Worm (Caenorhabditis elegans): ENCODE measurements around the gene ceh-33.
A peak's percentile ranks its signal among the peaks of the same experiment; 100 is the strongest.

Gene ceh-33

DNA sequence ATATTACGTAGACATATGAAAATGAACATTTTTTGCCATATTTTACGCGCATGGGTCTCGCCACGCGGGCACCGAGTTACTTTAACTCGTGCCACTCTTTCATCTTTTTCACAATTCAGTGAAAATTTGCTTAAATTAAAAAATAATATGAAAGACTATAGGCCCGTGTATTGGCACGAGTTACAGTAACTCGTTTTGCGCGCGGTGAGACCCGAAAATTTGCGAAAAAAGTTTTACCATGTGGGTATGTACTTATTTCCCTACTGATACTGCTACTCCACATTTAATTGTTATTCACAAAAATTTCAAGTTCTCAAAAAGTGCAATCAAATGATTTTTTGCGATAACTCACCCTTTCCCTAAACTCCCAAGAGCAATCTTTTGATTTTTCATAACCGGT is 26.7 kb downstream of the ceh-33 start:
- TF ChIP-seq eyg-1 (tag; optimal IDR thresholded peaks at IDR 0.05) (no peak), C08G9.2 (tag; optimal IDR thresholded peaks at IDR 0.05) (no peak), K02D7.2 (tag; optimal IDR thresholded peaks at IDR 0.05) (no peak), fkh-10 (GFP tag; optimal IDR thresholded peaks at IDR 0.05) (no peak), C38D4.7 (GFP tag; optimal IDR thresholded peaks at IDR 0.05) (no peak), madf-2 (tag; optimal IDR thresholded peaks at IDR 0.05) (no peak), ceh-19 (GFP tag; optimal IDR thresholded peaks at IDR 0.05) (no peak), ceh-30 (tag; optimal IDR thresholded peaks at IDR 0.05) (no peak), unc-3 (GFP tag; conservative IDR thresholded peaks at IDR 0.05) (no peak), unc-3 (tag; optimal IDR thresholded peaks at IDR 0.05) (no peak), mec-3 (tag; optimal IDR thresholded peaks at IDR 0.05; ENCODE audit: borderline replicate concordance) (no peak), ceh-22 (tag; optimal IDR thresholded peaks at IDR 0.05) (no peak), tbx-2 (tag; optimal IDR thresholded peaks at IDR 0.05) (no peak), elt-2 (tag; optimal IDR thresholded peaks at IDR 0.05) (no peak), T23F11.4 (GFP tag; optimal IDR thresholded peaks at IDR 0.05) (no peak), syd-9 (tag; optimal IDR thresholded peaks at IDR 0.05) (no peak), pha-4 (tag; optimal IDR thresholded peaks at IDR 0.05) (no peak), ceh-31 (tag; optimal IDR thresholded peaks at IDR 0.05) (no peak), pax-1 (tag; optimal IDR thresholded peaks at IDR 0.05) (no peak)

DNA sequence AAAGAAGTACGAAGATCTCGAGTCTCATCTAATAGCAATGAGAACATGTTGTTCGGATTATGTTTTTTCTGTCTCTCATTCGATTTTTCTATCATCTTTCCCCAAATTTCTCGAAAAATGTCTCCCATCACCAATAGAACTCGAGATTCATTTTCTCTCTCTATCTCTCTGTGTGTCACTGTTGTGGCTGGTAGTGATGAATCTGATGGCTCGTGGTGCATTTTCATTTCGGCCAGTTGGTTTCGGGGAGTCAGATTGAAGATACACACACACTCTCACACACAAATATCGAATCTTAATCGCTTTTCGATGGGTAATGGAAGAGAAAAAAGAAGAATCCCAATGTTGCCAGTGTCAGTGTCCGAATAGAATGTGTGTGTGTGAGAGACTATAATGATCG is 28.5 kb downstream of the ceh-33 start:
- no peak for TF ChIP-seq unc-86 (tag; optimal IDR thresholded peaks at IDR 0.05)
- TF ChIP-seq tbx-2 (tag; optimal IDR thresholded peaks at IDR 0.05) = peak; percentile 4
- TF ChIP-seq unc-55 (GFP tag; optimal IDR thresholded peaks at IDR 0.05) = peak; percentile 59
- no peak for TF ChIP-seq pros-1 (tag; optimal IDR thresholded peaks at IDR 0.05)
- TF ChIP-seq ceh-24 (tag; optimal IDR thresholded peaks at IDR 0.05) = no peak
- no peak for TF ChIP-seq lim-6 (tag; optimal IDR thresholded peaks at IDR 0.05)
- TF ChIP-seq fkh-10 (GFP tag; optimal IDR thresholded peaks at IDR 0.05) = no peak
- peak; percentile 72 for TF ChIP-seq rnt-1 (tag; optimal IDR thresholded peaks at IDR 0.05)
- TF ChIP-seq elt-2 (tag; optimal IDR thresholded peaks at IDR 0.05) = no peak
- peak; percentile 80 for TF ChIP-seq ceh-18 (tag; optimal IDR thresholded peaks at IDR 0.05)

DNA sequence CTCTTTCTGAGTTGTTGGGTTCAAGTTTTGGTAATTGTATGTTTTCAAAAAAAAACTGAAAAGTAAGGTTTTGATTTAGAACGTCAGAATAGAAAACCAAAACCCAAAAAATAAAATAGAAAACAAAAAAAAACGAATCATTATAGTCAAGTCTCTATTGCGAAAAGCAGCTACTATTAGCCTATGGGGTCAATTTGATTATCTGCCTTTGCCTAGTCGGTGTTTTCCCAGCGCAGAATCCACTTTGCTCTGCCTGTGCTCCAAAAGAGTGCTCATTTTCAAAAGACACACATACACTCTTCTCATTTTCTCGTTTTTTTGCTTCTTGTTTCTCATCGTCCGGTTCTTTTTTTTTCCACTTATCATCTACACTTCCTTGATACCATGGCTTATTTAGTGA is 35.8 kb downstream of the ceh-33 start:
- TF ChIP-seq zip-5 (tag; optimal IDR thresholded peaks at IDR 0.05) = no peak
- peak; percentile 66 for TF ChIP-seq unc-42 (tag; optimal IDR thresholded peaks at IDR 0.05)

DNA sequence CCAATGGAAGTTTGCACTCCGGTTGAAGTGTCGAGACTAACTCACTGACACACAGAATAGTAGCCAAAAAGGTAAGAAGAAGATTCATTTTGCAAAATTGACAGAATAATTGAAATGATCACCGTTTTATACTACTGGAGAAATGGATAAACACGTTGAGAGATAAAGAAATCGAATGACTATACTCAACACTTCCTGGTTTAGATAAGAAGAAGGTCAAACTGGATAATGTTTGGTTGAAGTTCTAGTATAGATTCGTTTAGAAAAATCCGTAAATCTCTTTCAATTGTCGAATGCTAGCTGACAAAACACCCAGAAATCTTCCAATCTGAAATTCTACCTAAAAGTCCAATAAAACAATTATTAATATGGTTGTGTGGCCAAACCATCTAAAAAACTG is 37.2 kb downstream of the ceh-33 start, which contains the start of gene Y49G5A.1:
Gene Y49G5A.1, minus strand, starts transcription at position 101 of the 400 bp plus-strand sequence.
- no peak for TF ChIP-seq ama-1 (optimal IDR thresholded peaks at IDR 0.05)
- TF ChIP-seq elt-4 (tag; optimal IDR thresholded peaks at IDR 0.05) = no peak
- no peak for TF ChIP-seq K09A11.1 (tag; optimal IDR thresholded peaks at IDR 0.05; ENCODE audit: insufficient read depth)
- no peak for TF ChIP-seq ceh-14 (tag; optimal IDR thresholded peaks at IDR 0.05)
- TF ChIP-seq eyg-1 (tag; optimal IDR thresholded peaks at IDR 0.05) = no peak
- TF ChIP-seq ceh-34 (tag; optimal IDR thresholded peaks at IDR 0.05) = no peak
- no peak for TF ChIP-seq pag-3 (tag; optimal IDR thresholded peaks at IDR 0.05; ENCODE audit: borderline replicate concordance)
- no peak for TF ChIP-seq nfya-1 (tag; optimal IDR thresholded peaks at IDR 0.05)
- TF ChIP-seq sox-4 (tag; optimal IDR thresholded peaks at IDR 0.05) = no peak
- TF ChIP-seq lin-11 (tag; optimal IDR thresholded peaks at IDR 0.05) = no peak
- no peak for TF ChIP-seq pat-9 (tag; optimal IDR thresholded peaks at IDR 0.05)
- TF ChIP-seq mec-3 (tag; optimal IDR thresholded peaks at IDR 0.05; ENCODE audit: borderline replicate concordance) = no peak
- no peak for TF ChIP-seq fkh-10 (GFP tag; optimal IDR thresholded peaks at IDR 0.05)
- TF ChIP-seq pha-2 (tag; optimal IDR thresholded peaks at IDR 0.05) = no peak
- no peak for TF ChIP-seq pax-1 (tag; optimal IDR thresholded peaks at IDR 0.05)
- TF ChIP-seq unc-86 (tag; optimal IDR thresholded peaks at IDR 0.05) = no peak
- TF ChIP-seq ets-4 (tag; optimal IDR thresholded peaks at IDR 0.05) = no peak

Data from whole organism, late embryonic.